Worm (Caenorhabditis elegans): ENCODE measurements around the gene cest-12.

The cest-12 gene

DNA sequence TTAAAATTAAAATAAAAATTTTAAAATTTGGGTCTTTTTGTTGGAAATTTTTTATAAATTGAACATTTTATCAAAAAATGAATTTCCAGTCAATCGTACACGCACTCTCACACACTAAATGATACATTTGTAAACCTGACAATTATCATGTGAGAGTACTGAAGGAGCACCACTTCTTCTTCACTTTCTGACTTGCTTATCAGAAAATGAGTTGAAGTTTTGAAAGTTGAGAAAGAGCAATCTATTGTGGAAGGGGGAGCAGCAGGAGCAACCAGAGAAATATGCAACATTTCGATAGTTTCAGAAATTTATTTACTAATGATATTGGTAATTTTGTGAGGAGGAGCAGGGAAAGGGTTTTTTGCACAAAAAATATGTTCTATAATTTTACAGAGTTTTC, 30.9 kb upstream of the cest-12 start:
- TF ChIP-seq crh-2 (tag; optimal IDR thresholded peaks at IDR 0.05), result peak; percentile 21
- no peak for TF ChIP-seq mdl-1 (tag; optimal IDR thresholded peaks at IDR 0.05)
- peak; percentile 90 for TF ChIP-seq fos-1 (tag; optimal IDR thresholded peaks at IDR 0.05)
- no peak for TF ChIP-seq nhr-6 (tag; optimal IDR thresholded peaks at IDR 0.05)
- TF ChIP-seq gmeb-1 (tag; optimal IDR thresholded peaks at IDR 0.05), result peak; percentile 9

- TF ChIP-seq lsy-2 (tag; optimal IDR thresholded peaks at IDR 0.05), result no peak
- no peak for TF ChIP-seq nhr-12 (tag; optimal IDR thresholded peaks at IDR 0.05)
- TF ChIP-seq Y55F3AM.14 (GFP tag; optimal IDR thresholded peaks at IDR 0.05), result no peak
- TF ChIP-seq snpc-4 (tag; optimal IDR thresholded peaks at IDR 0.05), result no peak
- no peak for TF ChIP-seq nhr-237 (tag; optimal IDR thresholded peaks at IDR 0.05)
- no peak for TF ChIP-seq skn-1 (tag; optimal IDR thresholded peaks at IDR 0.05)
Observed at ce11 chrIII:12137515-12137914, 30.2 kb upstream of the cest-12 start.

DNA sequence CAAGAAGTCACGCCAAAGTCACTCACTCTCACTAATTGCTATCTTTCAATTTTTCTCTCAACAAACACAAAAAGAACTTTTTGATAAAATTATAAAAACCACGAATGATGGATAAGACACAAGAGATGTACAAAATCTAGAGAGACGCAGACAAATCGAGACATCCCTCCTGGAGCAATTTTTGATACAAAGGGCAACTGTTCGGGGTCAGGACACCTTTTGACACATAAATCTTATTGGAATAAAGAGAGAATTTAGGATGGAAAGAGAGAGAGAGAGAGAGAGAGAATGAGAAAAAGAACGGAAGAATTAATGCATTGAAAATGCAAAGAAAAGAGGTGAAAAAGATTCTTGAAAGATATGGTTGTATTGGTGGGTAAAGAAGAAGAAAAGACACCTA, 29.8 kb upstream of the cest-12 start:
- TF ChIP-seq sma-9 (GFP tag; optimal IDR thresholded peaks at IDR 0.05) (peak; percentile 18), sma-9 (tag; optimal IDR thresholded peaks at IDR 0.05) (no peak), mab-5 (tag; optimal IDR thresholded peaks at IDR 0.05) (peak; percentile 58), C34F6.9 (tag; optimal IDR thresholded peaks at IDR 0.05) (peak; percentile 45), Y55F3AM.14 (GFP tag; optimal IDR thresholded peaks at IDR 0.05) (no peak), lsy-2 (tag; optimal IDR thresholded peaks at IDR 0.05) (peak in 1 of 2 experiments; percentile 20)

ce11 chrIII:12135580-12135979, 28.2 kb upstream of the cest-12 start:
- no peak for TF ChIP-seq nhr-10 (tag; optimal IDR thresholded peaks at IDR 0.05)
- peak; percentile 81 for TF ChIP-seq fos-1 (tag; optimal IDR thresholded peaks at IDR 0.05)
- TF ChIP-seq ztf-1 (GFP tag; conservative IDR thresholded peaks at IDR 0.05), result no peak
- TF ChIP-seq skn-1 (tag; optimal IDR thresholded peaks at IDR 0.05), result peak; percentile 29
- no peak for TF ChIP-seq R02D3.7 (tag; optimal IDR thresholded peaks at IDR 0.05)
- peak; percentile 56 for TF ChIP-seq crh-2 (tag; optimal IDR thresholded peaks at IDR 0.05)
- no peak for TF ChIP-seq lin-13 (GFP tag; optimal IDR thresholded peaks at IDR 0.05)

ce11 chrIII:12133121-12133520, 25.8 kb upstream of the cest-12 start:
- no peak for TF ChIP-seq elt-3 (tag; optimal IDR thresholded peaks at IDR 0.05)
- no peak for TF ChIP-seq nhr-237 (tag; optimal IDR thresholded peaks at IDR 0.05)
- TF ChIP-seq sem-4 (tag; optimal IDR thresholded peaks at IDR 0.05), result no peak
- TF ChIP-seq ztf-11 (tag; optimal IDR thresholded peaks at IDR 0.05), result no peak
- TF ChIP-seq elt-1 (tag; optimal IDR thresholded peaks at IDR 0.05), result no peak
- no peak for TF ChIP-seq gmeb-1 (tag; optimal IDR thresholded peaks at IDR 0.05)
- no peak for TF ChIP-seq mbf-1 (tag; optimal IDR thresholded peaks at IDR 0.05)
- TF ChIP-seq ZK546.5 (tag; optimal IDR thresholded peaks at IDR 0.05), result no peak
- TF ChIP-seq mab-5 (tag; optimal IDR thresholded peaks at IDR 0.05), result no peak
- TF ChIP-seq nhr-129 (tag; optimal IDR thresholded peaks at IDR 0.05), result no peak
- TF ChIP-seq egl-27 (tag; optimal IDR thresholded peaks at IDR 0.05), result no peak

ce11 chrIII:12131751-12132150, 24.4 kb upstream of the cest-12 start:
- TF ChIP-seq fos-1 (tag; optimal IDR thresholded peaks at IDR 0.05), result no peak
- no peak for TF ChIP-seq ztf-11 (tag; optimal IDR thresholded peaks at IDR 0.05)
- no peak for TF ChIP-seq aly-2 (tag; optimal IDR thresholded peaks at IDR 0.05)
- TF ChIP-seq gmeb-1 (tag; optimal IDR thresholded peaks at IDR 0.05), result no peak
- no peak for TF ChIP-seq alr-1 (tag; optimal IDR thresholded peaks at IDR 0.05)
- no peak for TF ChIP-seq ztf-1 (GFP tag; conservative IDR thresholded peaks at IDR 0.05)
- no peak for TF ChIP-seq R02D3.7 (tag; optimal IDR thresholded peaks at IDR 0.05)

- TF ChIP-seq lin-11 (tag; optimal IDR thresholded peaks at IDR 0.05) (no peak), unc-39 (tag; optimal IDR thresholded peaks at IDR 0.05) (no peak), mab-5 (tag; optimal IDR thresholded peaks at IDR 0.05) (no peak), gmeb-1 (tag; optimal IDR thresholded peaks at IDR 0.05) (no peak), lsy-2 (tag; optimal IDR thresholded peaks at IDR 0.05) (no peak), nhr-12 (tag; optimal IDR thresholded peaks at IDR 0.05) (no peak), nhr-10 (tag; optimal IDR thresholded peaks at IDR 0.05) (no peak), snpc-4 (tag; optimal IDR thresholded peaks at IDR 0.05) (no peak), elt-1 (tag; optimal IDR thresholded peaks at IDR 0.05) (no peak), egl-27 (tag; optimal IDR thresholded peaks at IDR 0.05) (no peak), crh-2 (tag; optimal IDR thresholded peaks at IDR 0.05) (no peak), nhr-25 (tag; optimal IDR thresholded peaks at IDR 0.05) (no peak), nhr-77 (tag; optimal IDR thresholded peaks at IDR 0.05) (no peak), mbf-1 (tag; optimal IDR thresholded peaks at IDR 0.05) (no peak), mdl-1 (tag; optimal IDR thresholded peaks at IDR 0.05) (no peak), ama-1 (optimal IDR thresholded peaks at IDR 0.05) (no peak)
Observed at ce11 chrIII:12130769-12131168, 23.4 kb upstream of the cest-12 start.

All from whole organism, L2 larva.